Worm (Caenorhabditis elegans): ENCODE data around the gene nhr-39.

nhr-39 gene

DNA sequence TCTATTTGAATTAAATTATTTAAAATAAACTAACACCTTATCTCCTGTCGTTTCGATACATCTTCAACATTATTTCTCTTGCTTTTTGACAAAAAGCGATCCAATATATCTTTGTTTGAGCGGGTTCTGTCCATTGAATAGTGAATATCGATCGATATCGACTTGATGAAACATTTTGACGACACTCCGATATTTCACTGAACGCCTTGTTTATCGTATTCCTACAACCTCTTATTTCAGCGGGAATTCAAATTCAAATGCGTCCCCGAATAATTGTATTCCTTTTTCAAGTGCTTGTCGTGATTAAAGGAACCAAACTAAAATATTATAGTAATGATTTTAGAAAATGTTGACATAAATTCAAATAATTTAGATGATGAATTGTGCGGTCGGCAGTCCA lies 43.7 kb downstream of the nhr-39 start, which contains the start of the genes K07B1.7 and try-5:
Gene K07B1.7, minus strand, starts transcription at position 159 of the 400 bp plus-strand sequence.
Gene try-5, plus strand, starts transcription at position 241 of the 400 bp plus-strand sequence.
- TF ChIP-seq pha-4 (tag; optimal IDR thresholded peaks at IDR 0.05) = peak; percentile 45
- TF ChIP-seq lin-13 (tag; optimal IDR thresholded peaks at IDR 0.05) = peak; percentile 2
- no peak for TF ChIP-seq tbx-8 (GFP tag; optimal IDR thresholded peaks at IDR 0.05)
- no peak for TF ChIP-seq nhr-28 (tag; optimal IDR thresholded peaks at IDR 0.05)
- peak; percentile 48 for TF ChIP-seq nhr-237 (tag; optimal IDR thresholded peaks at IDR 0.05)
- peak; percentile 83 for TF ChIP-seq ces-1 (GFP tag; optimal IDR thresholded peaks at IDR 0.05)
- TF ChIP-seq mep-1 (tag; optimal IDR thresholded peaks at IDR 0.05) = peak; percentile 65
- peak; percentile 75 for TF ChIP-seq lsy-2 (tag; optimal IDR thresholded peaks at IDR 0.05)
- TF ChIP-seq ceh-39 (tag; optimal IDR thresholded peaks at IDR 0.05) = peak; percentile 91

DNA sequence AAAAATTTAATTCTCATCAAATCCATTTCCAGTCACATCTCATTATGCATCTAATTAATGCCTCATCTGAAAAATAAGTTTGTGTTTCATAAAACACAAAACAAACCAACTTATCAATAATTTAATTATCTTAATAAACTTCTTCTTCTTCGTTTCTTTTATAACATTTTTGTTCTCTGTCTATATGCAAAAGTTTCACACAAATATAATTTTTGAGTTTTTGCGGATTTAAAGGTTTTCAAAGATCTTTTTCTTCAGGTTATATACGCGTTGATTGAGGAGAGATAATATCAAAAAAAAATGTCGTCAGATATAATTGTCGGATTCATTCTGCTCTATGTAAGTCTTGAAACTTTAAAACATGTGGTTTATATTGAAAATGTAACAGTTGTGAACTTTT lies 46.6 kb downstream of the nhr-39 start, which contains the start of gene srx-47:
Gene srx-47, plus strand, starts transcription at position 301 of the 400 bp plus-strand sequence.
- TF ChIP-seq flh-1 (GFP tag; optimal IDR thresholded peaks at IDR 0.05) (no peak), unc-62 (GFP tag; optimal IDR thresholded peaks at IDR 0.05) (no peak), nhr-12 (tag; optimal IDR thresholded peaks at IDR 0.05) (no peak), nhr-28 (tag; optimal IDR thresholded peaks at IDR 0.05) (no peak), M03D4.4 (tag; optimal IDR thresholded peaks at IDR 0.05) (no peak), tbx-8 (GFP tag; optimal IDR thresholded peaks at IDR 0.05) (no peak), nhr-76 (tag; optimal IDR thresholded peaks at IDR 0.05) (no peak), ceh-39 (tag; optimal IDR thresholded peaks at IDR 0.05) (no peak), lsy-2 (tag; optimal IDR thresholded peaks at IDR 0.05) (no peak), zip-8 (tag; optimal IDR thresholded peaks at IDR 0.05) (no peak), hlh-1 (tag; optimal IDR thresholded peaks at IDR 0.05) (no peak), cnd-1 (tag; optimal IDR thresholded peaks at IDR 0.05) (no peak), sem-2 (GFP tag; optimal IDR thresholded peaks at IDR 0.05) (no peak), mls-2 (tag; optimal IDR thresholded peaks at IDR 0.05) (no peak), unc-39 (tag; optimal IDR thresholded peaks at IDR 0.05) (no peak)

DNA sequence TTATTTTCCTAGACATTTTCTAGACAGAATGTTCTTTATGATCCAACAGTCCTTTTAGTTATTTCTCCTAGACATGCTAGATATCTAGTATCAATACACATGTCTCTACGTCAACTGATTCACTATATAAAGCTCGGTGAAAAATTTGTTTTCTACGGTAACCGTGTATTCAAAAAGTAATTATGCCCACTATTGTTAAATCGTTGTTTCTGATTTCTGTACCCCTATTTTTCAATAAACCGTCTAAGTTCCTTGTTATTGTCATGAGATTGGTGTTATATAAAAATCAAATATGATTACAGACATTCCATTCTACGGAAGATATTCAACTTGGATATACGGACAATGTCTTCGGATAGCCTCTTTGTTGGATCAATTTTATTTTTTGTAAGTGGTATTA lies 49.8 kb downstream of the nhr-39 start, which contains the start of gene srx-46:
Gene srx-46, plus strand, starts transcription at position 301 of the 400 bp plus-strand sequence.
- TF ChIP-seq lin-32 (GFP tag; optimal IDR thresholded peaks at IDR 0.05) (no peak), ceh-39 (tag; optimal IDR thresholded peaks at IDR 0.05) (no peak), cnd-1 (tag; optimal IDR thresholded peaks at IDR 0.05) (no peak), flh-1 (GFP tag; optimal IDR thresholded peaks at IDR 0.05) (no peak), nhr-2 (tag; optimal IDR thresholded peaks at IDR 0.05) (no peak), ceh-43 (GFP tag; optimal IDR thresholded peaks at IDR 0.05) (no peak)

All from whole organism, mixed stage, embryonic.